Fruit fly (Drosophila melanogaster) whole organism, embryonic: Measurements from ENCODE around the gene CG32708.
A peak's percentile ranks its signal among the peaks of the same experiment; 100 is the strongest.

Experiments used
- C15 ChIP-seq: fragments of 200-800 bp; sonication (Bioruptor generic); IDR thresholded peaks from 3 replicates; pipeline ENCODE4 v1.3.6; 2022; ENCODE audit warnings: missing biosample characterization, missing genetic modification characterization
- CG10462 ChIP-seq: fragments of 200-800 bp; sonication (Bioruptor generic); optimal IDR thresholded peaks from 2 replicates; lab custom pipeline; 2016; ENCODE audit warnings: missing biosample characterization, missing genetic modification characterization
- CG11085 ChIP-seq: fragments of 200-800 bp; sonication (Bioruptor generic); IDR thresholded peaks from 2 replicates; pipeline ENCODE4 v1.3.6; 2022; ENCODE audit warnings: missing biosample characterization, missing genetic modification characterization
- CG12659 ChIP-seq: fragments of 200-800 bp; sonication (Bioruptor generic); optimal IDR thresholded peaks from 3 replicates; lab custom pipeline; 2017; ENCODE audit warnings: mild to moderate bottlenecking, missing biosample characterization, missing genetic modification reagents, missing genetic modification characterization
- CG13624 ChIP-seq: fragments of 200-800 bp; sonication (Bioruptor generic); optimal IDR thresholded peaks from 2 replicates; lab custom pipeline; 2016; ENCODE audit warnings: missing biosample characterization, missing genetic modification characterization
- CG1602 ChIP-seq: fragments of 200-800 bp; sonication (Bioruptor generic); optimal IDR thresholded peaks from 3 replicates; lab custom pipeline; 2016; ENCODE audit warnings: missing biosample characterization, missing genetic modification characterization
- CG17186 ChIP-seq: fragments of 200-800 bp; sonication (Bioruptor generic); optimal IDR thresholded peaks from 3 replicates; lab custom pipeline; 2017; ENCODE audit warnings: missing biosample characterization, missing genetic modification reagents, missing genetic modification characterization
- CG18262 ChIP-seq: fragments of 200-800 bp; optimal IDR thresholded peaks from 3 replicates; lab custom pipeline; 2019; ENCODE audit warnings: missing biosample characterization, mild to moderate bottlenecking, missing genetic modification characterization, moderate library complexity
- CG18476 ChIP-seq: fragments of 200-800 bp; sonication (Bioruptor generic); optimal IDR thresholded peaks from 2 replicates; lab custom pipeline; 2016; ENCODE audit warnings: missing biosample characterization, mild to moderate bottlenecking, missing genetic modification characterization
- CG3163 ChIP-seq: fragments of 200-800 bp; sonication (Bioruptor generic); optimal IDR thresholded peaks from 3 replicates; lab custom pipeline; 2016; ENCODE audit warnings: missing biosample characterization, missing genetic modification characterization
- CG3281 ChIP-seq: fragments of 200-800 bp; sonication (Bioruptor generic); optimal IDR thresholded peaks from 3 replicates; lab custom pipeline; 2017; ENCODE audit warnings: missing biosample characterization, mild to moderate bottlenecking, missing genetic modification characterization
- CG33213 ChIP-seq: fragments of 200-800 bp; sonication (Bioruptor generic); optimal IDR thresholded peaks from 3 replicates; lab custom pipeline; 2016; ENCODE audit warnings: missing biosample characterization, missing genetic modification characterization
- CG3995 ChIP-seq: fragments of 200-800 bp; sonication (Bioruptor generic); optimal IDR thresholded peaks from 3 replicates; lab custom pipeline; 2016; ENCODE audit warnings: missing biosample characterization, missing genetic modification characterization
- CG4404 ChIP-seq: fragments of 200-800 bp; sonication (Bioruptor generic); IDR thresholded peaks from 2 replicates; pipeline ENCODE4 v1.3.6; 2022; ENCODE audit warnings: missing biosample characterization, missing genetic modification characterization
- CG6765 ChIP-seq: fragments of 200-800 bp; sonication (Bioruptor generic); optimal IDR thresholded peaks from 3 replicates; lab custom pipeline; 2017; ENCODE audit warnings: missing biosample characterization, mild to moderate bottlenecking, missing genetic modification characterization
- CG7839 ChIP-seq: fragments of 200-800 bp; sonication (Bioruptor generic); optimal IDR thresholded peaks from 3 replicates; lab custom pipeline; 2018; ENCODE audit warnings: missing biosample characterization, mild to moderate bottlenecking, missing genetic modification characterization, moderate library complexity
- CG8089 ChIP-seq: fragments of 200-800 bp; sonication (Bioruptor generic); optimal IDR thresholded peaks from 3 replicates; lab custom pipeline; 2016; ENCODE audit warnings: missing biosample characterization, missing genetic modification characterization
- CG8290 ChIP-seq, 3 experiments: fragments of 200-800 bp; sonication (Bioruptor generic); optimal IDR thresholded peaks; 2 replicates each; lab custom pipeline; 2016 to 2019; ENCODE audit warnings: missing biosample characterization in 3 of 3, missing genetic modification characterization in 3 of 3, mild to moderate bottlenecking in 2 of 3, moderate library complexity in 1 of 3
- D19A ChIP-seq: fragments of 200-800 bp; optimal IDR thresholded peaks from 3 replicates; lab custom pipeline; 2019; ENCODE audit warnings: missing biosample characterization, mild to moderate bottlenecking, missing genetic modification characterization, moderate library complexity
- Dll ChIP-seq: fragments of 200-800 bp; sonication (Bioruptor generic); IDR thresholded peaks from 4 replicates; pipeline ENCODE4 v1.3.6; 2022; ENCODE audit warnings: missing biosample characterization, missing genetic modification characterization; ENCODE audit not compliant: partially characterized antibody
- Ets97D ChIP-seq: fragments of 200-800 bp; sonication (Bioruptor generic); optimal IDR thresholded peaks from 3 replicates; lab custom pipeline; 2016; ENCODE audit warnings: missing biosample characterization, missing genetic modification characterization
- HmgZ ChIP-seq: fragments of 200-800 bp; sonication (Bioruptor generic); optimal IDR thresholded peaks from 2 replicates; lab custom pipeline; 2018; ENCODE audit warnings: missing biosample characterization, mild to moderate bottlenecking, missing genetic modification characterization
- Nf-YA ChIP-seq: fragments of 200-800 bp; sonication (Bioruptor generic); IDR thresholded peaks from 2 replicates; pipeline ENCODE4 v1.3.6; 2022; ENCODE audit warnings: missing biosample characterization, missing genetic modification characterization
- Pdp1 ChIP-seq, 2 experiments: fragments of 200-800 bp; sonication (Bioruptor generic); optimal IDR thresholded peaks; 3 replicates each; lab custom pipeline; 2016; ENCODE audit warnings: missing biosample characterization in 2 of 2, missing genetic modification characterization in 2 of 2, mild to moderate bottlenecking in 1 of 2, moderate library complexity in 1 of 2
- Sox100B ChIP-seq: fragments of 200-800 bp; sonication (Bioruptor generic); optimal IDR thresholded peaks from 3 replicates; lab custom pipeline; 2018; ENCODE audit warnings: missing biosample characterization, mild to moderate bottlenecking, missing genetic modification characterization
- ara ChIP-seq: fragments of 200-800 bp; sonication (Bioruptor generic); IDR thresholded peaks from 2 replicates; pipeline ENCODE4 v1.3.6; 2022; ENCODE audit warnings: missing biosample characterization, missing genetic modification characterization
- ato ChIP-seq: fragments of 200-800 bp; sonication (Bioruptor generic); IDR thresholded peaks from 2 replicates; pipeline ENCODE4 v1.3.6; 2022; ENCODE audit warnings: missing biosample characterization, missing genetic modification characterization; ENCODE audit not compliant: partially characterized antibody
- chm ChIP-seq: fragments of 200-800 bp; sonication (Bioruptor generic); IDR thresholded peaks from 2 replicates; pipeline ENCODE4 v1.3.6; 2022; ENCODE audit warnings: missing biosample characterization, missing genetic modification characterization
- crc ChIP-seq: fragments of 200-800 bp; sonication (Bioruptor generic); optimal IDR thresholded peaks from 2 replicates; lab custom pipeline; 2016; ENCODE audit warnings: missing biosample characterization, missing genetic modification characterization
- da ChIP-seq: fragments of 200-800 bp; sonication (Bioruptor generic); optimal IDR thresholded peaks from 2 replicates; lab custom pipeline; 2016; ENCODE audit warnings: missing biosample characterization, missing genetic modification characterization
- disco-r ChIP-seq: fragments of 200-800 bp; sonication (Bioruptor generic); optimal IDR thresholded peaks from 2 replicates; lab custom pipeline; 2016; ENCODE audit warnings: missing biosample characterization, missing genetic modification characterization
- en ChIP-seq: fragments of 200-800 bp; sonication (Bioruptor generic); optimal IDR thresholded peaks from 2 replicates; lab custom pipeline; 2016; ENCODE audit warnings: missing biosample characterization, missing genetic modification characterization
- esg ChIP-seq: fragments of 200-800 bp; sonication (Bioruptor generic); conservative IDR thresholded peaks from 2 replicates; pipeline ENCODE4 v1.3.6; 2022; ENCODE audit warnings: missing biosample characterization, missing genetic modification characterization
- fru ChIP-seq: fragments of >200 bp; optimal IDR thresholded peaks from 2 replicates; lab custom pipeline; 2017
- lbe ChIP-seq: fragments of 200-800 bp; sonication (Bioruptor generic); optimal IDR thresholded peaks from 2 replicates; lab custom pipeline; 2016; ENCODE audit warnings: missing biosample characterization, mild to moderate bottlenecking, missing genetic modification characterization
- mirr ChIP-seq: fragments of 200-800 bp; sonication (Bioruptor generic); optimal IDR thresholded peaks from 3 replicates; lab custom pipeline; 2018; ENCODE audit warnings: missing biosample characterization, mild to moderate bottlenecking, missing genetic modification characterization
- nmo ChIP-seq: fragments of 200-800 bp; sonication (Bioruptor generic); optimal IDR thresholded peaks from 2 replicates; lab custom pipeline; 2018; ENCODE audit warnings: missing biosample characterization, mild to moderate bottlenecking, missing genetic modification characterization, moderate library complexity
- pros ChIP-seq: fragments of 200-800 bp; sonication (Bioruptor generic); optimal IDR thresholded peaks from 3 replicates; lab custom pipeline; 2019; ENCODE audit warnings: missing biosample characterization, mild to moderate bottlenecking, missing genetic modification characterization, moderate library complexity
- repo ChIP-seq: fragments of 200-800 bp; sonication (Bioruptor generic); optimal IDR thresholded peaks from 2 replicates; lab custom pipeline; 2016; ENCODE audit warnings: missing biosample characterization, missing genetic modification characterization
- salm ChIP-seq: fragments of 200-800 bp; sonication (Bioruptor generic); optimal IDR thresholded peaks from 2 replicates; lab custom pipeline; 2018; ENCODE audit warnings: missing biosample characterization, mild to moderate bottlenecking, missing genetic modification characterization
- schlank ChIP-seq: fragments of 200-800 bp; sonication (Bioruptor generic); optimal IDR thresholded peaks from 2 replicates; lab custom pipeline; 2018; ENCODE audit warnings: missing biosample characterization, mild to moderate bottlenecking, missing genetic modification characterization
- scrt ChIP-seq: fragments of 200-800 bp; sonication (Bioruptor generic); optimal IDR thresholded peaks from 2 replicates; lab custom pipeline; 2018; ENCODE audit warnings: missing biosample characterization, mild to moderate bottlenecking, missing genetic modification characterization, moderate library complexity
- sug ChIP-seq: fragments of 200-800 bp; optimal IDR thresholded peaks from 2 replicates; lab custom pipeline; 2019; ENCODE audit warnings: missing biosample characterization, mild to moderate bottlenecking, missing genetic modification characterization, moderate library complexity
- trh ChIP-seq: fragments of 200-800 bp; sonication (Bioruptor generic); optimal IDR thresholded peaks from 2 replicates; lab custom pipeline; 2016; ENCODE audit warnings: missing biosample characterization, missing genetic modification characterization
- vnd ChIP-seq: fragments of 200-800 bp; sonication (Bioruptor generic); IDR thresholded peaks from 3 replicates; pipeline ENCODE4 v1.3.6; 2022; ENCODE audit warnings: missing biosample characterization, missing genetic modification characterization; ENCODE audit not compliant: partially characterized antibody

Gene CG32708

DNA sequence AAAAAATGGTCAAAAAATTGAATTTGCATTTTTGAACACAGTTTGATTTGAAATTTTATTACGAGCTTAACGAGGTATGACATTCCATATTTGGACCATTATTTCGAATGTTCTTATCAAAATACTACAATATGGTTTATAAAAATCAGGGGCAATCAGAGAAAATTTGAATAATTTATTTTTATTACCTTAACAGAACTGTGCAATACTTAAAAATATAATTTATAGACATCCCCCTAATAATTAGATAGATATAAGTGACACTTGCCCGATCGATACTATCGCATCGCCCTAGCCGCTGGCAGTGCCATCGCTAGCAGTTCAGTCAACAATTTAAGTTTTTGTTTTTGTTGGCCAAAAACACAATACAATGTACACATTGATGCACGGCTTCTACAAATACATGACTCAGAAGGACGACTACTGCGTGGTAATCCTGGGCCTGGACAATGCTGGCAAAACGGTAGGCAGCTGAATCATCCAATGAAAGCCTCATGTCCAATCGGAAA, 21.1 kb downstream of the CG32708 start, which contains the start of gene Arfrp1 (continued):
- no peak for TF ChIP-seq CG6765 (GFP tag; lab: Kevin White, UChicago)
- peak; percentile 11 for TF ChIP-seq disco-r (GFP tag; lab: Kevin White, UChicago)
- TF ChIP-seq Dll (GFP tag; lab: Robert Waterston, UW), result peak; percentile 83
- no peak for TF ChIP-seq CG18476
- no peak for TF ChIP-seq en (GFP tag; lab: Kevin White, UChicago)
- TF ChIP-seq CG3163 (GFP tag; lab: Kevin White, UChicago), result no peak
- TF ChIP-seq CG33213 (GFP tag; lab: Kevin White, UChicago), result no peak
- peak; percentile 15 for TF ChIP-seq CG1602 (GFP tag; lab: Kevin White, UChicago)
- no peak for TF ChIP-seq CG13624
- no peak for TF ChIP-seq salm (tag; lab: Kevin White, UChicago)
- peak; percentile 56 for TF ChIP-seq CG18262 (tag; lab: Kevin White, UChicago)
- TF ChIP-seq Ets97D (GFP tag; lab: Kevin White, UChicago), result peak; percentile 23
- no peak for TF ChIP-seq D19A (tag; lab: Kevin White, UChicago)
- 0 out of 2 replicates have a peak, but pooled peaks have one; percentile 18 for TF ChIP-seq esg (GFP tag; lab: Robert Waterston, UW)
- no peak for TF ChIP-seq CG8089 (GFP tag; lab: Kevin White, UChicago)
- no peak for TF ChIP-seq chm (GFP tag; lab: Robert Waterston, UW)
- no peak for TF ChIP-seq nmo
- TF ChIP-seq repo (GFP tag; lab: Kevin White, UChicago), result no peak
- TF ChIP-seq HmgZ (tag; lab: Kevin White, UChicago), result peak; percentile 18
- no peak for TF ChIP-seq CG3281 (GFP tag; lab: Kevin White, UChicago)
- TF ChIP-seq fru, result no peak
- no peak for TF ChIP-seq lbe (GFP tag; lab: Kevin White, UChicago)
- TF ChIP-seq crc (GFP tag; lab: Kevin White, UChicago), result no peak
- no peak for TF ChIP-seq trh (GFP tag; lab: Kevin White, UChicago)
- peak; percentile 53 for TF ChIP-seq CG3995 (GFP tag; lab: Kevin White, UChicago)
- no peak for TF ChIP-seq CG7839
- peak; percentile 66 for TF ChIP-seq CG8290 (GFP tag; optimal IDR thresholded peaks at IDR 0.05; lab: Kevin White, UChicago)
- TF ChIP-seq CG8290 (tag; optimal IDR thresholded peaks at IDR 0.05; lab: Kevin White, UChicago), result peak in 1 of 2 experiments; percentile 39
- TF ChIP-seq CG10462 (GFP tag; lab: Kevin White, UChicago), result no peak
- TF ChIP-seq scrt (GFP tag; lab: Kevin White, UChicago), result no peak
- no peak for TF ChIP-seq da (GFP tag; lab: Kevin White, UChicago)
- no peak for TF ChIP-seq CG17186 (GFP tag; lab: Kevin White, UChicago)
- TF ChIP-seq Sox100B, result no peak
- TF ChIP-seq Pdp1 (GFP tag; optimal IDR thresholded peaks at IDR 0.05; lab: Kevin White, UChicago), result peak; percentile 15 to 26
- no peak for TF ChIP-seq C15
- no peak for TF ChIP-seq schlank
- no peak for TF ChIP-seq mirr (GFP tag; lab: Kevin White, UChicago)
- TF ChIP-seq ara (GFP tag; lab: Robert Waterston, UW), result no peak
- no peak for TF ChIP-seq pros (GFP tag; lab: Kevin White, UChicago)
- TF ChIP-seq vnd (GFP tag; lab: Robert Waterston, UW), result peak; percentile 71
- peak; percentile 24 for TF ChIP-seq sug (tag; lab: Kevin White, UChicago)
- no peak; the same call in 1 of the 2 replicates for TF ChIP-seq CG4404 (GFP tag; lab: Robert Waterston, UW)
- no peak for TF ChIP-seq Nf-YA (GFP tag; lab: Robert Waterston, UW)
- peak; percentile 55; the same call in 1 of the 2 replicates for TF ChIP-seq ato (GFP tag; lab: Robert Waterston, UW)
- no peak for TF ChIP-seq CG11085
- TF ChIP-seq CG12659 (GFP tag; lab: Kevin White, UChicago), result peak; percentile 17
